Fruit fly (Drosophila melanogaster): ENCODE data around the gene CG7168.

The CG7168 gene

dm6 chr3R:18198518-18199118 is 27.3 kb downstream of the CG7168 start (continued):
- TF ChIP-seq Doc3 (GFP tag; IDR thresholded peaks at IDR 0.05; ENCODE audit: partially characterized antibody) (no peak), CG12659 (GFP tag; optimal IDR thresholded peaks at IDR 0.05) (no peak), Bdp1 (GFP tag; optimal IDR thresholded peaks at IDR 0.05) (peak; percentile 37), CG32772 (GFP tag; IDR thresholded peaks at IDR 0.05) (no peak), chif (GFP tag; optimal IDR thresholded peaks at IDR 0.05) (no peak), Mad (GFP tag; optimal IDR thresholded peaks at IDR 0.05) (peak; percentile 23), CG15696 (tag; optimal IDR thresholded peaks at IDR 0.05) (peak; percentile 57), CG18476 (GFP tag; optimal IDR thresholded peaks at IDR 0.05) (peak; percentile 39), ERR (GFP tag; optimal IDR thresholded peaks at IDR 0.05) (peak; percentile 41), CG15269 (tag; optimal IDR thresholded peaks at IDR 0.05) (peak; percentile 25), CG9609 (GFP tag; optimal IDR thresholded peaks at IDR 0.05) (no peak), bcd (GFP tag; optimal IDR thresholded peaks at IDR 0.05) (no peak), kni (GFP tag; optimal IDR thresholded peaks at IDR 0.05) (peak; percentile 62), H15 (GFP tag; IDR thresholded peaks at IDR 0.05) (no peak), hkb (optimal IDR thresholded peaks at IDR 0.05) (no peak), hkb (GFP tag; IDR thresholded peaks at IDR 0.05) (no peak), CG8359 (GFP tag; optimal IDR thresholded peaks at IDR 0.05; ENCODE audit: borderline replicate concordance) (no peak), D (optimal IDR thresholded peaks at IDR 0.05) (peak; percentile 52), D (GFP tag; optimal IDR thresholded peaks at IDR 0.05) (peak; percentile 32), sna (GFP tag; IDR thresholded peaks at IDR 0.05; ENCODE audit: partially characterized antibody) (no peak), sima (GFP tag; optimal IDR thresholded peaks at IDR 0.05) (peak; percentile 16), Dfd (GFP tag; optimal IDR thresholded peaks at IDR 0.05) (no peak), yki (optimal IDR thresholded peaks at IDR 0.05) (peak; percentile 98), gcm2 (GFP tag; optimal IDR thresholded peaks at IDR 0.05) (no peak), CG33213 (GFP tag; optimal IDR thresholded peaks at IDR 0.05) (peak; percentile 46), CG10366 (GFP tag; IDR thresholded peaks at IDR 0.05) (no peak), Fer2 (tag; optimal IDR thresholded peaks at IDR 0.05) (no peak), CG12104 (GFP tag; optimal IDR thresholded peaks at IDR 0.05) (peak; percentile 22), Hr51 (GFP tag; optimal IDR thresholded peaks at IDR 0.05) (peak in 1 of 2 experiments; percentile 1), CG4424 (GFP tag; optimal IDR thresholded peaks at IDR 0.05) (no peak), CG15073 (GFP tag; optimal IDR thresholded peaks at IDR 0.05) (no peak), CG13424 (tag; optimal IDR thresholded peaks at IDR 0.05) (peak; percentile 48), CG12299 (tag; optimal IDR thresholded peaks at IDR 0.05) (peak; percentile 64), CG13775 (GFP tag; optimal IDR thresholded peaks at IDR 0.05) (no peak), nau (GFP tag; optimal IDR thresholded peaks at IDR 0.05) (peak; percentile 72), chn (GFP tag; optimal IDR thresholded peaks at IDR 0.05) (no peak), dimm (GFP tag; IDR thresholded peaks at IDR 0.05) (no peak), Kr (GFP tag; optimal IDR thresholded peaks at IDR 0.05) (peak; percentile 17), CG1603 (tag; optimal IDR thresholded peaks at IDR 0.05) (peak; percentile 64), p53 (GFP tag; optimal IDR thresholded peaks at IDR 0.05) (peak; percentile 26), CG18599 (GFP tag; optimal IDR thresholded peaks at IDR 0.05) (peak; percentile 61), ase (GFP tag; IDR thresholded peaks at IDR 0.05) (no peak), CG11093 (GFP tag; IDR thresholded peaks at IDR 0.05) (no peak), Taf1 (GFP tag; IDR thresholded peaks at IDR 0.05) (no peak), CG13296 (GFP tag; optimal IDR thresholded peaks at IDR 0.05) (peak; percentile 80), Nf-YC (tag; optimal IDR thresholded peaks at IDR 0.05) (no peak), CG1832 (GFP tag; optimal IDR thresholded peaks at IDR 0.05) (no peak), CG6272 (GFP tag; IDR thresholded peaks at IDR 0.05) (no peak), CG10321 (GFP tag; IDR thresholded peaks at IDR 0.05) (no peak), CG5180 (GFP tag; optimal IDR thresholded peaks at IDR 0.05) (peak; percentile 54), eyg (GFP tag; optimal IDR thresholded peaks at IDR 0.05) (peak; percentile 27)

Measured in whole organism, embryonic.